Fruit fly (Drosophila melanogaster) Kc167 (cell line): ENCODE measurements around the gene comm.

Source experiments
- Myc ChIP-seq: fragments of >200 bp; optimal IDR thresholded peaks from 2 replicates; lab custom pipeline; 2017; ENCODE audit warnings: missing external identifiers
- Sin3A ChIP-seq: fragments of >200 bp; optimal IDR thresholded peaks from 2 replicates; lab custom pipeline; 2018; ENCODE audit warnings: missing external identifiers
- h ChIP-seq: fragments of >200 bp; optimal IDR thresholded peaks from 3 replicates; lab custom pipeline; 2018; ENCODE audit warnings: missing external identifiers
- insv ChIP-seq: fragments of >200 bp; optimal IDR thresholded peaks from 3 replicates; lab custom pipeline; 2018; ENCODE audit warnings: missing external identifiers
- psq ChIP-seq: fragments of >200 bp; optimal IDR thresholded peaks from 2 replicates; lab custom pipeline; 2017; ENCODE audit warnings: missing external identifiers
- ttk ChIP-seq: sonication (Bioruptor generic); optimal IDR thresholded peaks from 2 replicates; lab custom pipeline; 2017; ENCODE audit warnings: missing external identifiers

dm6 chr3L:15746250-15746649 lies 18.0 kb upstream of the comm start:
- TF ChIP-seq Sin3A (lab: Kevin White, UChicago) (no peak), psq (lab: Kevin White, UChicago) (no peak), ttk (lab: Kevin White, UChicago) (no peak), Myc (lab: Kevin White, UChicago) (no peak), insv (no peak), h (lab: Kevin White, UChicago) (no peak)
